Worm (Caenorhabditis elegans) whole organism, L4/young adult: ENCODE results near the gene tofu-6.

Source experiments
- W03F9.2 ChIP-seq: fragments of 150-350 bp; optimal IDR thresholded peaks from 2 replicates; lab custom pipeline; 2014; ENCODE audit warnings: missing biosample characterization, missing genetic modification characterization
- dao-5 ChIP-seq: sonication (generic microtip); optimal IDR thresholded peaks from 2 replicates; lab custom pipeline; 2016; ENCODE audit warnings: missing genotype, missing genetic modification characterization, moderate library complexity, missing compliant biosample characterization
- him-1 ChIP-seq: sonication (generic microtip); optimal IDR thresholded peaks from 2 replicates; lab custom pipeline; 2016; ENCODE audit warnings: missing genotype, missing genetic modification reagents, missing genetic modification characterization, missing compliant biosample characterization

Gene tofu-6

DNA sequence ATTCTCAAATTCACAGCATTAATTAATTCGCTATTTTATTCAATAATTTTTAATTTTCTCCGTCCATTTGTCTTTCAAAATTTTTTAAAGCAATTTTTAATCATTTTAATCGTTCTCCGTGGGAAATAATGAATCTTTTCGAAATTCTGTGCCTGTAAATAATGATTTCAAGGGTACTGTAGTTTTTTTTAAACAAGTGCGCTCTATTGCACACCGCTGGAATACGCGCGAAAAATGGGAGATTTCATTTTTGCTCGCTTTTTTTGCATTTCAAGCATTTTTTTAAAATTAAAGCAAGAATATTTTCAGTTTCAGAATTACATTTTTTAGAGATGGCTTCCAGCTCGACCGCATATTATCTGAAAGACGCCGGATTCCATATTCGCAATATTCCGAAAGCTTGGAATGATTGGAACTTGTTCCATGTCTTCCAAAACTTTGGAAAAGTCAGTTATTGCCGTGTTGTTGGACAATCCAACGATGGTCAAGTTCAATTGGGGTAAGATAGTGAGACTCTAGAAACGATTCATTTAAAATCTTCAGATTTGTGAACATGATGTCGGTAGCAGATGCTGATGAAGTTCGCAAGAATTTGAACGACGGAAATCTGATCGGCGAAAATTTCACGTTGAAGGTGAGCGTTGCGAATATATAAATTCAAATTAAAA is at the start of gene tofu-6:
tofu-6 (plus strand) TSS at position 302 of the 668 bp plus-strand sequence.
- TF ChIP-seq W03F9.2 (tag; lab: Kevin White, UChicago): no peak
- TF ChIP-seq dao-5 (tag; lab: Kevin White, UChicago): no peak
- no peak for TF ChIP-seq him-1 (tag; lab: Kevin White, UChicago)

DNA sequence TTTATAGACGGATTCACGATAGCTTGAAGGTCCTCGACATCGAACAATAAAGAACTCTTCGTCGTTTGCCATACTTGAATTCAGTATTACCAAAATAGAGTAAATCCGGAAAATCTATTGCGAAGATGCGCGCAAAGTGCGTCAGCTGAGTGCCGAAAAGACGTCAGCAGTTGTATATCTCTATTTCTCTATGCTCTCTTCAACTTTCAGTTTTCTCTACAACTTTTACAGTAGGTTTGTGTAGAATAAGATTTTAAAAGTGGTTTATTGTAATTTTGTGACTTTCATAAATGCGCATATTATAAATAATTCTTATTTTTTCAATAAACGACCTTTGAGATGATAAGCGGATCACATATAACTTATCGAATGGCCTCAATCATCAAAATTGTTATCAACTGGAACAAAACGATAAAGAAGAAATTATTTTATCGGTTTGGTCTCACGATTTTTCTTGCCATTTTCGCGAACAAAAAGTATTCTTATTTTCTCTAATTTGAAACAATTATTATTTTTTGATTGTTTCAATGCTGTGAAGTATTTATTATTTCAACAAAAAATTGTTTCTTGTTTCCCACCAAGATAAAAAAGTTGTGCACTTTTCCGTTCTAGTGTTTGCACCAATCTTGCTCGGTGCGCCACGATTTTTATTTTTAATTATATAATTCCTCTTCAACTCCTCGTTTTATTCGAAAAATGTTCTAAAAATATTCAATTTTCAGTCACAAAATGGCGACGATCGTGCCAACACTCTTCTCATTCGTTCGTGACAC is 47.6 kb upstream of the tofu-6 start, which contains the start of the genes agt-2 and F09E5.3:
agt-2 (minus strand) TSS at position 553 of the 773 bp plus-strand sequence.
F09E5.3 (plus strand) TSS at position 723 of the 773 bp plus-strand sequence.
- TF ChIP-seq W03F9.2 (tag; lab: Kevin White, UChicago): peak; percentile 89
- no peak for TF ChIP-seq him-1 (tag; lab: Kevin White, UChicago)

DNA sequence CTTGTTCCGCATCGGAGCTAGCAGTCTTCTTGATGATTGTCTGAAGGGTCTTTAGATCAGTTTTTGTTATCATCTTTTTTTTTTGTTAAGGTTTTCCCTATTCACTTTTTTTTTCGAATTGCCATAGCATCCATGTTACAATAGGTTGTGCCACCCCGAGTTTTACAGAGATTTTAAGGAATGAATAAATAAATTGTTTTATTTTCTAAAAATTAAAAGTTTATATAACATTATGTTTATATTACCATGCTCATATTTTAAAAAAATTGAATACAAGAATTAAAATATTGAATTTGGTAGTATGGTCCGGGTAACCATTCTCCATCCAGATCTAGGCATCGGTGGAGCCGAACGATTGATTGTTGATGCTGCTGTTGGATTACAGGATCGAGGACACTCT is 46.1 kb upstream of the tofu-6 start, which contains the start of gene algn-2:
algn-2 (plus strand) TSS at position 301 of the 400 bp plus-strand sequence.
- no peak for TF ChIP-seq W03F9.2 (tag; lab: Kevin White, UChicago)
- TF ChIP-seq him-1 (tag; lab: Kevin White, UChicago): no peak
- no peak for TF ChIP-seq dao-5 (tag; lab: Kevin White, UChicago)

ce11 chrII:5377467-5378238 is 43.4 kb upstream of the tofu-6 start, which contains the start of gene prdx-2:
Gene prdx-2 (plus strand): TSS chrII:5378195.
- no peak for TF ChIP-seq him-1 (tag; lab: Kevin White, UChicago)
- TF ChIP-seq W03F9.2 (tag; lab: Kevin White, UChicago): no peak
- TF ChIP-seq dao-5 (tag; lab: Kevin White, UChicago): no peak

DNA sequence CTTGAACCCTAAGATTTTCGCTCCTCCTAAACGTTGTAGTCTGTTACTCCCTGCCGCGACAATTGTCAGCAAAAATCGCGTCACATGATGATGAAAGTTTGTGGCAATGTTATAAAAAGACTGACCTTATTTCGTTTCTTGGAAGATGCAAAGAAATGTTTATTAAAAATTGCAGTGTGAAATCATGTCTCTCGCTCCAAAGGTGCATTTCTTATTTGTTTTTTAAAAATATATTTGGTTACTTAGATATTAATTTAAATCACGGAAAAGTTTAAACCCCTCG is 42.9 kb upstream of the tofu-6 start:
- TF ChIP-seq dao-5 (tag; lab: Kevin White, UChicago): no peak
- TF ChIP-seq him-1 (tag; lab: Kevin White, UChicago): no peak
- TF ChIP-seq W03F9.2 (tag; lab: Kevin White, UChicago): no peak

DNA sequence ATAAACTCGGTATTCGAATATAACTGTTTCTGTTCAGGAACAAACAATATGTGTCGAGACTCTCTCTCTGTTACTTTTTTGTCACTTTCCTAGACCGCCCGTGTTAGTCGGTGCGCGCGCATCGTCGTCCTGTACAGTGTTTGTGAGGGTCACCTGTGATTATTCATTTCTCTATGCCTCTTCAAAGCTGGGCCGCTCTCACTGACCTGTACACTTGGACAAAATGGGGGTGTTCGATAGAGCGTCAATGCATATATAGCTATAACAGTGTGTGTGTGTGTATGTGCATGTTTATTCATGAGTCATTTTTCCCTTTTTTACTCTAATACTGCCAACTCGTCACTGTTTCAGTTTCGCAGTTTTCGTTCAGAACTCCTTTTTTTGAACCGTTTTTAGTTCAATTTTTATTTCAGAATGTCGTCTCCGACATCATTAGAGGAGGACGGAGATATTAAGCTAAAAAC is 41.4 kb upstream of the tofu-6 start, which contains the start of gene pkc-3:
pkc-3 (plus strand) TSS at position 414 of the 464 bp plus-strand sequence.
- TF ChIP-seq W03F9.2 (tag; lab: Kevin White, UChicago) (no peak), him-1 (tag; lab: Kevin White, UChicago) (no peak), dao-5 (tag; lab: Kevin White, UChicago) (no peak)

DNA sequence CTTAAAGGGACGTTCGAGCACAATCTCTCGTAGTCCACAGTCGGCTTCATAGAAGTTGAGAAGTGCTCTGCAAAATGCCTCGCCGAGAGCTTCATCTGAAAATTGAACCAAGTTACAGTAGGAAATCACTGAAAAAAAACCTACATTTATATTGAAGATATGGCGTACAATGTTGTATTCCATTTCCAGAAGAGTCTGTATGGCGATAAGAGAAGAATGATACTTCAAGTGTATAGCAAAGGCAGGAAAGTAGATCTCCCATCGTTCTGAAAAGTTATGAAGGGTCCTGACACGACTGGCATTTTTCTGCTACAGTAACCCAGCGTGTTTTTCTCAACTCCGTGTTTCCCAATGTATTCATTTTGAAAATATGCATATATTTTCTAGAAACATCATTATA is 36.8 kb upstream of the tofu-6 start:
- TF ChIP-seq him-1 (tag; lab: Kevin White, UChicago) (no peak), W03F9.2 (tag; lab: Kevin White, UChicago) (no peak)

DNA sequence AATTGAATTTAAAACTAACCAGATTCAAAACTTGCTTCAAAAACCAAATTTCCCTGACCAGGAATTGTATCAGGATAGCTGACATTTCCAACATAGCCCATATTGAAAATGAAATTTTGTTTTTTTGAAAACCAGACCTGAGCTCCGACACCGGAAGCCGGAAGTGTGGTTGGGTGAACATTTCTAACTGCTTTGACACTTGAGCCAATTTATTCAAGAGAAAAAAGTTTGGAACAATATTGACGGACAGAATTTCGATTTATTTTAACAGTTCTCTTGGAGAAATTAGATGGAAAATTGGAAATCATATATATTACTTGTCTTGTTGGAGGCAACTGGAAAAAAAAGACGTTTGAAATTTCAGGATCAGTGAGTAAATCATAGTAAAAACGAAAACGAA is 33.8 kb upstream of the tofu-6 start, which contains the start of gene ccpp-6:
ccpp-6 (minus strand) TSS at position 101 of the 400 bp plus-strand sequence.
- no peak for TF ChIP-seq dao-5 (tag; lab: Kevin White, UChicago)
- TF ChIP-seq W03F9.2 (tag; lab: Kevin White, UChicago): no peak
- TF ChIP-seq him-1 (tag; lab: Kevin White, UChicago): no peak

ce11 chrII:5388786-5389421 is 32.1 kb upstream of the tofu-6 start, which contains the start of gene rsp-4:
Gene rsp-4 (minus strand): TSS chrII:5388836.
- TF ChIP-seq W03F9.2 (tag; lab: Kevin White, UChicago) (no peak), him-1 (tag; lab: Kevin White, UChicago) (no peak), dao-5 (tag; lab: Kevin White, UChicago) (no peak)

ce11 chrII:5389831-5390323 is 31.2 kb upstream of the tofu-6 start, which contains the start of gene ndx-6:
Gene ndx-6 (minus strand): TSS chrII:5389881.
- TF ChIP-seq dao-5 (tag; lab: Kevin White, UChicago) (no peak), him-1 (tag; lab: Kevin White, UChicago) (peak; percentile 24), W03F9.2 (tag; lab: Kevin White, UChicago) (peak; percentile 72)

- TF ChIP-seq him-1 (tag; lab: Kevin White, UChicago) (no peak), W03F9.2 (tag; lab: Kevin White, UChicago) (no peak), dao-5 (tag; lab: Kevin White, UChicago) (no peak)
These were observed 29.6 kb upstream of the tofu-6 start for ce11 chrII:5391447-5391846.

ce11 chrII:5393090-5393489 is 28.0 kb upstream of the tofu-6 start, which contains the start of gene brap-2:
Gene brap-2 (minus strand): TSS chrII:5393190.
- TF ChIP-seq him-1 (tag; lab: Kevin White, UChicago) (no peak), W03F9.2 (tag; lab: Kevin White, UChicago) (no peak), dao-5 (tag; lab: Kevin White, UChicago) (no peak)
